Worm (Caenorhabditis elegans) whole organism, L1 larva: ENCODE results near the gene mrpl-11.

Experiments
- C34B4.2 ChIP-seq: sonication (generic microtip); optimal IDR thresholded peaks from 2 replicates; lab custom pipeline; 2017; ENCODE audit warnings: mild to moderate bottlenecking, missing genetic modification characterization, missing compliant biosample characterization
- F16B12.6 ChIP-seq: fragments of 150-350 bp; optimal IDR thresholded peaks from 2 replicates; lab custom pipeline; 2014; ENCODE audit warnings: missing biosample characterization, missing genetic modification characterization
- Y116A8C.19 ChIP-seq: sonication (generic microtip); optimal IDR thresholded peaks from 2 replicates; lab custom pipeline; 2016; ENCODE audit warnings: missing compliant biosample characterization, missing genetic modification characterization, borderline replicate concordance
- aha-1 ChIP-seq: fragments of 150-350 bp; optimal IDR thresholded peaks from 2 replicates; lab custom pipeline; 2014; ENCODE audit warnings: missing biosample characterization, missing genetic modification characterization
- alr-1 ChIP-seq: fragments of 200-800 bp; sonication (Bioruptor generic); optimal IDR thresholded peaks from 2 replicates; lab custom pipeline; 2018; ENCODE audit warnings: borderline replicate concordance, mild to moderate bottlenecking, missing genetic modification characterization, missing compliant biosample characterization
- ama-1 ChIP-seq: fragments of 150-350 bp; optimal IDR thresholded peaks from 2 replicates; lab custom pipeline; 2014
- ceh-63 ChIP-seq: fragments of 200-800 bp; sonication (Bioruptor generic); optimal IDR thresholded peaks from 2 replicates; lab custom pipeline; 2018; ENCODE audit warnings: mild to moderate bottlenecking, missing genetic modification characterization, missing compliant biosample characterization
- ceh-82 ChIP-seq, 3 experiments: fragments of 150-350 bp in 1 of 3; sonication (generic microtip) in 2 of 3; optimal IDR thresholded peaks; 2 replicates each; lab custom pipeline; 2014 to 2017; ENCODE audit warnings: missing biosample characterization in 3 of 3, missing genetic modification characterization in 3 of 3
- dpl-1 ChIP-seq, 3 experiments: fragments of 150-350 bp in 2 of 3; sonication (generic microtip) in 1 of 3; optimal IDR thresholded peaks; 2 replicates each; lab custom pipeline; 2014 to 2017; ENCODE audit warnings: missing biosample characterization in 3 of 3, missing genetic modification characterization in 3 of 3, missing genetic modification reagents in 3 of 3
- dsc-1 ChIP-seq: sonication (generic microtip); optimal IDR thresholded peaks from 2 replicates; lab custom pipeline; 2016; ENCODE audit warnings: mild to moderate bottlenecking, missing genetic modification characterization, missing compliant biosample characterization
- efl-1 ChIP-seq, 4 experiments: fragments of 150-350 bp; optimal IDR thresholded peaks in 3 of 4; peaks in 1 of 4; 1 replicate in 1 of 4; 2 replicates in 3 of 4; lab custom pipeline; 2014; ENCODE audit warnings: missing biosample characterization in 2 of 4, missing genetic modification characterization in 2 of 4, missing genetic modification reagents in 2 of 4
- egl-13 ChIP-seq: sonication (generic microtip); optimal IDR thresholded peaks from 2 replicates; lab custom pipeline; 2016; ENCODE audit warnings: missing genotype, missing genetic modification reagents, missing genetic modification characterization, missing compliant biosample characterization
- elt-2 ChIP-seq: sonication (generic microtip); optimal IDR thresholded peaks from 2 replicates; lab custom pipeline; 2016; ENCODE audit warnings: missing genetic modification characterization, mild to moderate bottlenecking, inconsistent platforms, missing compliant biosample characterization, missing genetic modification reagents
- elt-3 ChIP-seq, 6 experiments: fragments of 150-350 bp in 1 of 6; sonication (generic microtip); optimal IDR thresholded peaks; 2 replicates each; lab custom pipeline; 2017 to 2018; ENCODE audit warnings: missing biosample characterization in 6 of 6, missing genetic modification characterization in 6 of 6, inconsistent platforms in 1 of 6
- ets-5 ChIP-seq: fragments of 200-800 bp; sonication (Bioruptor generic); IDR thresholded peaks from 2 replicates; pipeline ENCODE4 v1.3.6; 2022; ENCODE audit warnings: missing genetic modification characterization, missing compliant biosample characterization
- fkh-10 ChIP-seq: sonication (generic microtip); optimal IDR thresholded peaks from 2 replicates; lab custom pipeline; 2017; ENCODE audit warnings: missing biosample characterization, missing genetic modification reagents, missing genetic modification characterization
- fkh-4 ChIP-seq: sonication (generic microtip); optimal IDR thresholded peaks from 2 replicates; lab custom pipeline; 2016; ENCODE audit warnings: missing compliant biosample characterization, missing genetic modification characterization, borderline replicate concordance
- hlh-17 ChIP-seq: fragments of 200-800 bp; sonication (Bioruptor generic); optimal IDR thresholded peaks from 2 replicates; lab custom pipeline; 2018; ENCODE audit warnings: missing genetic modification characterization, mild to moderate bottlenecking, missing compliant biosample characterization, moderate library complexity, borderline replicate concordance
- isw-1 ChIP-seq: fragments of 200-800 bp; sonication (Bioruptor generic); IDR thresholded peaks from 2 replicates; pipeline ENCODE4 v1.3.6; 2022; ENCODE audit warnings: missing genetic modification characterization, missing compliant biosample characterization
- jun-1 ChIP-seq: fragments of 150-350 bp; optimal IDR thresholded peaks from 2 replicates; lab custom pipeline; 2014; ENCODE audit warnings: missing biosample characterization, missing genetic modification reagents, missing genetic modification characterization
- lin-35 ChIP-seq, 2 experiments: fragments of 150-350 bp; optimal IDR thresholded peaks; 2 replicates each; lab custom pipeline; 2014; ENCODE audit warnings: missing biosample characterization in 2 of 2, missing genetic modification characterization in 2 of 2, missing genetic modification reagents in 2 of 2
- lin-39 ChIP-seq: fragments of 150-350 bp; optimal IDR thresholded peaks from 2 replicates; lab custom pipeline; 2014; ENCODE audit warnings: missing biosample characterization, missing genetic modification reagents, missing genetic modification characterization
- lir-3 ChIP-seq: sonication (generic microtip); optimal IDR thresholded peaks from 2 replicates; lab custom pipeline; 2016; ENCODE audit warnings: mild to moderate bottlenecking, missing genetic modification characterization, moderate library complexity, missing compliant biosample characterization; ENCODE audit not compliant: poor library complexity
- lsy-2 ChIP-seq, 2 experiments: fragments of 150-350 bp; optimal IDR thresholded peaks; 2 replicates each; lab custom pipeline; 2014; ENCODE audit warnings: missing biosample characterization in 2 of 2, missing genetic modification characterization in 2 of 2
- mab-9 ChIP-seq: fragments of 200-800 bp; sonication (Bioruptor generic); IDR thresholded peaks from 2 replicates; pipeline ENCODE4 v1.3.6; 2022; ENCODE audit warnings: missing genetic modification reagents, missing genetic modification characterization, missing compliant biosample characterization
- mdl-1 ChIP-seq, 2 experiments: fragments of 150-350 bp; optimal IDR thresholded peaks; 2 replicates each; lab custom pipeline; 2014 to 2017; ENCODE audit warnings: missing biosample characterization in 2 of 2, missing genetic modification characterization in 2 of 2, inconsistent platforms in 1 of 2
- mef-2 ChIP-seq: fragments of 150-350 bp; optimal IDR thresholded peaks from 2 replicates; lab custom pipeline; 2014; ENCODE audit warnings: missing biosample characterization, missing genetic modification characterization
- nhr-11 ChIP-seq: fragments of 150-350 bp; optimal IDR thresholded peaks from 2 replicates; lab custom pipeline; 2014; ENCODE audit warnings: missing biosample characterization, missing genetic modification characterization
- nhr-12 ChIP-seq: sonication (generic microtip); optimal IDR thresholded peaks from 2 replicates; lab custom pipeline; 2017; ENCODE audit warnings: missing biosample characterization, missing genetic modification characterization
- nhr-19 ChIP-seq: fragments of 200-800 bp; sonication (Bioruptor generic); conservative IDR thresholded peaks from 2 replicates; pipeline ENCODE4 v1.3.6; 2022; ENCODE audit warnings: missing genetic modification characterization, missing compliant biosample characterization
- nhr-20 ChIP-seq: sonication (generic microtip); optimal IDR thresholded peaks from 2 replicates; lab custom pipeline; 2016; ENCODE audit warnings: mild to moderate bottlenecking, missing genetic modification characterization, missing compliant biosample characterization
- nhr-237 ChIP-seq: fragments of 150-350 bp; optimal IDR thresholded peaks from 2 replicates; lab custom pipeline; 2014; ENCODE audit warnings: missing biosample characterization, missing genetic modification characterization
- nhr-28 ChIP-seq: fragments of 150-350 bp; optimal IDR thresholded peaks from 2 replicates; lab custom pipeline; 2014; ENCODE audit warnings: missing biosample characterization, missing genetic modification characterization
- nhr-47 ChIP-seq: sonication (generic microtip); optimal IDR thresholded peaks from 2 replicates; lab custom pipeline; 2016; ENCODE audit warnings: mild to moderate bottlenecking, missing genetic modification characterization, moderate library complexity, missing compliant biosample characterization
- nhr-71 ChIP-seq: sonication (generic microtip); optimal IDR thresholded peaks from 2 replicates; lab custom pipeline; 2016; ENCODE audit warnings: mild to moderate bottlenecking, missing genetic modification characterization, moderate library complexity, missing compliant biosample characterization
- nhr-77 ChIP-seq: fragments of 150-350 bp; optimal IDR thresholded peaks from 2 replicates; lab custom pipeline; 2014; ENCODE audit warnings: missing biosample characterization, missing genetic modification characterization
- nhr-85 ChIP-seq: sonication (generic microtip); peaks from one replicate; lab custom pipeline; 2016; ENCODE audit warnings: missing genetic modification characterization, inconsistent platforms, missing compliant biosample characterization
- nhr-90 ChIP-seq: sonication (generic microtip); optimal IDR thresholded peaks from 2 replicates; lab custom pipeline; 2016; ENCODE audit warnings: mild to moderate bottlenecking, missing genetic modification characterization, missing compliant biosample characterization; ENCODE audit not compliant: poor library complexity
- pag-3 ChIP-seq: sonication (generic microtip); optimal IDR thresholded peaks from 2 replicates; lab custom pipeline; 2017; ENCODE audit warnings: missing genetic modification characterization, mild to moderate bottlenecking, missing compliant biosample characterization, antibody characterized with exemption, borderline replicate concordance; ENCODE audit not compliant: insufficient read depth
- pax-3 ChIP-seq: fragments of 200-800 bp; sonication (Bioruptor generic); optimal IDR thresholded peaks from 2 replicates; lab custom pipeline; 2018; ENCODE audit warnings: mild to moderate bottlenecking, missing genetic modification characterization, moderate library complexity, missing compliant biosample characterization
- pqm-1 ChIP-seq: sonication (generic microtip); optimal IDR thresholded peaks from 3 replicates; lab custom pipeline; 2017; ENCODE audit warnings: missing biosample characterization, missing genetic modification characterization
- rnt-1 ChIP-seq: sonication (generic microtip); optimal IDR thresholded peaks from 2 replicates; lab custom pipeline; 2016; ENCODE audit warnings: mild to moderate bottlenecking, missing genetic modification characterization, moderate library complexity, missing compliant biosample characterization
- skn-1 ChIP-seq: fragments of 150-350 bp; optimal IDR thresholded peaks from 2 replicates; lab custom pipeline; 2014; ENCODE audit warnings: missing biosample characterization, missing genetic modification characterization
- snpc-4 ChIP-seq: fragments of 150-350 bp; optimal IDR thresholded peaks from 2 replicates; lab custom pipeline; 2014; ENCODE audit warnings: missing biosample characterization, missing genetic modification characterization
- sup-37 ChIP-seq: fragments of 200-800 bp; sonication (Bioruptor generic); optimal IDR thresholded peaks from 2 replicates; lab custom pipeline; 2018; ENCODE audit warnings: mild to moderate bottlenecking, missing genetic modification characterization, missing compliant biosample characterization
- swsn-7 ChIP-seq: sonication (generic microtip); optimal IDR thresholded peaks from 2 replicates; lab custom pipeline; 2016; ENCODE audit warnings: missing genetic modification characterization, missing compliant biosample characterization
- tbx-2 ChIP-seq: sonication (generic microtip); optimal IDR thresholded peaks from 2 replicates; lab custom pipeline; 2016; ENCODE audit warnings: missing genetic modification characterization, missing compliant biosample characterization
- unc-130 ChIP-seq: fragments of 150-350 bp; optimal IDR thresholded peaks from 2 replicates; lab custom pipeline; 2017; ENCODE audit warnings: missing biosample characterization, missing genetic modification characterization, inconsistent platforms
- unc-86 ChIP-seq: sonication (generic microtip); optimal IDR thresholded peaks from 2 replicates; lab custom pipeline; 2016; ENCODE audit warnings: missing genetic modification characterization, missing compliant biosample characterization
- unc-98 ChIP-seq: fragments of 200-800 bp; sonication (Bioruptor generic); IDR thresholded peaks from 2 replicates; pipeline ENCODE4 v1.3.6; 2022; ENCODE audit warnings: missing genetic modification characterization, missing compliant biosample characterization
- vab-15 ChIP-seq: sonication (generic microtip); optimal IDR thresholded peaks from 2 replicates; lab custom pipeline; 2017; ENCODE audit warnings: missing genotype, mild to moderate bottlenecking, missing genetic modification characterization, missing compliant biosample characterization
- zip-4 ChIP-seq: fragments of 200-800 bp; sonication (Bioruptor generic); optimal IDR thresholded peaks from 2 replicates; lab custom pipeline; 2018; ENCODE audit warnings: mild to moderate bottlenecking, missing genetic modification characterization, moderate library complexity, missing compliant biosample characterization

The mrpl-11 gene

DNA sequence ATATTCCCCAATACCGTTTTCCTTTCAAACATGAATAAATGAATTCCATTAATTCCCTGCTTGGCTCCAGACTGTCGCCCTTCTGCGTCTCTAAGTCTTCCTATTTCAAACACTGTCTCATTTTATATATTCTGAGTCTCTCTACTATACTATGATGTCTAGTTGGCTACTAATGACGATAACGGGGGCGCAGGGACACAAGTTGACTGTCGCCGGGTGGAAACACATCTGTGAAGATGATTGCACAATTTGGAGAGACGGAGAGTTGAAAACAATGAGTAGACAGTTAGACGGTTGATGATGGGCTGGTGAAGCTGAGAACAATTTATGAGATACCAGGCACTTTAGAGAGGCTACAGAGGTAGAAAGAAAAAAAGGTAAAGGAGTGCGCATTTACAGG is 32.0 kb downstream of the mrpl-11 start, which contains the start of gene sma-2 (continued):
- TF ChIP-seq zip-4 (GFP tag; lab: Kevin White, UChicago) (no peak), isw-1 (GFP tag; lab: Robert Waterston, UW) (no peak), skn-1 (tag; lab: Kevin White, UChicago) (peak; percentile 14), lin-35 (GFP tag; optimal IDR thresholded peaks at IDR 0.05; lab: Kevin White, UChicago) (peak; percentile 27 to 78), sup-37 (no peak), mdl-1 (tag; optimal IDR thresholded peaks at IDR 0.05; lab: Kevin White, UChicago) (peak in 1 of 2 experiments; percentile 36), nhr-47 (tag; lab: Kevin White, UChicago) (peak; percentile 45), elt-2 (tag; lab: Kevin White, UChicago) (peak; percentile 87), nhr-237 (tag; lab: Kevin White, UChicago) (no peak), ama-1 (no peak), pax-3 (tag; lab: Kevin White, UChicago) (no peak), nhr-90 (tag; lab: Kevin White, UChicago) (peak; percentile 76), vab-15 (tag; lab: Kevin White, UChicago) (no peak), unc-130 (tag; lab: Kevin White, UChicago) (peak; percentile 45), ceh-82 (tag; optimal IDR thresholded peaks at IDR 0.05; lab: Kevin White, UChicago) (peak in 1 of 3 experiments; percentile 43), efl-1 (optimal IDR thresholded peaks at IDR 0.05; lab: Kevin White, UChicago) (peak; percentile 54 to 55), efl-1 (GFP tag; optimal IDR thresholded peaks at IDR 0.05 in 1 of 2; lab: Kevin White, UChicago) (peak in 1 of 2 experiments; percentile 94), F16B12.6 (tag; lab: Kevin White, UChicago) (no peak), mef-2 (tag; lab: Kevin White, UChicago) (no peak), swsn-7 (tag; lab: Kevin White, UChicago) (peak; percentile 44), lin-39 (no peak), C34B4.2 (tag; lab: Kevin White, UChicago) (no peak), tbx-2 (peak; percentile 81), nhr-12 (tag; lab: Kevin White, UChicago) (no peak), lsy-2 (tag; optimal IDR thresholded peaks at IDR 0.05; lab: Kevin White, UChicago) (peak; percentile 18 to 73), fkh-4 (no peak), unc-86 (no peak), dpl-1 (GFP tag; optimal IDR thresholded peaks at IDR 0.05; lab: Kevin White, UChicago) (peak; percentile 2 to 49 (median 42)), alr-1 (tag; lab: Kevin White, UChicago) (no peak), pag-3 (tag; lab: Kevin White, UChicago) (no peak), Y116A8C.19 (no peak), fkh-10 (no peak), egl-13 (tag; lab: Kevin White, UChicago) (no peak), nhr-11 (tag; lab: Kevin White, UChicago) (no peak), rnt-1 (tag; lab: Kevin White, UChicago) (peak; percentile 12), dsc-1 (tag; lab: Kevin White, UChicago) (no peak), aha-1 (tag; lab: Kevin White, UChicago) (no peak), nhr-20 (tag; lab: Kevin White, UChicago) (peak; percentile 85), hlh-17 (GFP tag; lab: Kevin White, UChicago) (no peak), unc-98 (no peak), pqm-1 (tag; lab: Kevin White, UChicago) (no peak), ceh-63 (GFP tag; lab: Kevin White, UChicago) (no peak), nhr-77 (tag; lab: Kevin White, UChicago) (peak; percentile 53), nhr-19 (GFP tag; lab: Robert Waterston, UW) (peak; percentile 48), nhr-85 (tag; lab: Kevin White, UChicago) (peak; percentile 80), mab-9 (GFP tag; lab: Robert Waterston, UW) (no peak), ets-5 (GFP tag; lab: Robert Waterston, UW) (no peak), nhr-28 (no peak), snpc-4 (tag; lab: Kevin White, UChicago) (no peak), nhr-71 (tag; lab: Kevin White, UChicago) (peak; percentile 77), lir-3 (tag; lab: Kevin White, UChicago) (peak; percentile 21), jun-1 (tag; lab: Kevin White, UChicago) (peak; percentile 34), elt-3 (tag; optimal IDR thresholded peaks at IDR 0.05; lab: Kevin White, UChicago) (peak in 2 of 6 experiments; percentile 9 to 48)
